Worm (Caenorhabditis elegans) whole organism, late embryonic: ENCODE measurements around the gene ctps-1.

Experiments
- K02D7.2 ChIP-seq: sonication (generic microtip); optimal IDR thresholded peaks from 2 replicates; lab custom pipeline; 2017; ENCODE audit warnings: mild to moderate bottlenecking, missing genetic modification characterization, missing compliant biosample characterization
- ahr-1 ChIP-seq: sonication (generic microtip); optimal IDR thresholded peaks from 2 replicates; lab custom pipeline; 2016; ENCODE audit warnings: missing genetic modification characterization, missing compliant biosample characterization
- ama-1 ChIP-seq: fragments of 150-350 bp; optimal IDR thresholded peaks from 2 replicates; lab custom pipeline; 2014
- elt-2 ChIP-seq: sonication (generic microtip); optimal IDR thresholded peaks from 2 replicates; lab custom pipeline; 2016; ENCODE audit warnings: missing genetic modification reagents, missing genetic modification characterization, missing compliant biosample characterization
- fkh-10 ChIP-seq: fragments of 150-350 bp; optimal IDR thresholded peaks from 2 replicates; lab custom pipeline; 2014; ENCODE audit warnings: missing biosample characterization, missing genetic modification reagents, missing genetic modification characterization
- fkh-6 ChIP-seq: sonication (generic microtip); optimal IDR thresholded peaks from 2 replicates; lab custom pipeline; 2016; ENCODE audit warnings: missing genetic modification characterization, missing compliant biosample characterization
- pag-3 ChIP-seq: sonication (generic microtip); optimal IDR thresholded peaks from 2 replicates; lab custom pipeline; 2016; ENCODE audit warnings: missing compliant biosample characterization, missing genetic modification characterization, borderline replicate concordance
- pax-1 ChIP-seq: fragments of 150-350 bp; optimal IDR thresholded peaks from 2 replicates; lab custom pipeline; 2014; ENCODE audit warnings: missing biosample characterization, missing genetic modification characterization
- pqm-1 ChIP-seq: sonication (generic microtip); optimal IDR thresholded peaks from 2 replicates; lab custom pipeline; 2016; ENCODE audit warnings: missing genetic modification characterization, missing compliant biosample characterization
- sdc-2 ChIP-seq: sonication (generic microtip); optimal IDR thresholded peaks from 2 replicates; lab custom pipeline; 2016; ENCODE audit warnings: missing genotype, missing genetic modification characterization, missing compliant biosample characterization
- sox-2 ChIP-seq: fragments of 200-800 bp; sonication (Bioruptor generic); IDR thresholded peaks from 2 replicates; pipeline ENCODE4 v1.3.6; 2022; ENCODE audit warnings: missing genetic modification reagents, missing genetic modification characterization, missing compliant biosample characterization
- sox-4 ChIP-seq: sonication (generic microtip); optimal IDR thresholded peaks from 2 replicates; lab custom pipeline; 2017; ENCODE audit warnings: mild to moderate bottlenecking, missing genetic modification characterization, inconsistent platforms, missing compliant biosample characterization

DNA sequence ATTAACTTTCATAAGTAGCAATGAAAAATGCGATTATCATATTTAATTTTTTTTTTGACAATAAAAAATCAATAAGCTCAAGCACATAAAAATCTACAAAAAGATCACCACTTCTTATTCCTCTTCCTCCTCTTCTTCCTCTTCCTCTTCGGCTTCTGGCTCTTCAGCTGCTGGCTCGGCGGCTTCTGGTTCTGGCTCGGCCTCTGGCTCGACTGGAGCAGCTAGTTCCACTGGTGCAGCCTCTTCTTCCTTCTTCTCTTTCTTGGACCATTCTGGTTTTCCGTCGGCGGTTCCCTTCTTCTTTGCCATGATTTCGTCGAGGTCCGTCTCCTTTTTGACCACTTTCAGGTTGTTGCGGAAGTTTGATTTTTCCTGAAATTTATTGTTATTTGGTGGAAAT lies 39.0 kb downstream of the ctps-1 start:
- TF ChIP-seq ama-1 (lab: Kevin White, UChicago): no peak
- no peak for TF ChIP-seq K02D7.2
- TF ChIP-seq elt-2: no peak
- TF ChIP-seq fkh-6 (tag; lab: Kevin White, UChicago): no peak
- TF ChIP-seq fkh-10: no peak
- no peak for TF ChIP-seq sdc-2 (tag; lab: Kevin White, UChicago)
- TF ChIP-seq sox-2 (GFP tag; lab: Robert Waterston, UW): no peak
- no peak for TF ChIP-seq pag-3 (tag; lab: Kevin White, UChicago)
- TF ChIP-seq sox-4 (tag; lab: Kevin White, UChicago): no peak
- no peak for TF ChIP-seq pax-1 (tag; lab: Kevin White, UChicago)
- TF ChIP-seq ahr-1: no peak
- no peak for TF ChIP-seq pqm-1 (tag; lab: Kevin White, UChicago)
